Worm (Caenorhabditis elegans) whole organism, L4/young adult: ENCODE measurements around the gene C16C10.1.

Experiments
- W03F9.2 ChIP-seq: fragments of 150-350 bp; optimal IDR thresholded peaks from 2 replicates; lab custom pipeline; 2014; ENCODE audit warnings: missing biosample characterization, missing genetic modification characterization
- dao-5 ChIP-seq: sonication (generic microtip); optimal IDR thresholded peaks from 2 replicates; lab custom pipeline; 2016; ENCODE audit warnings: missing genotype, missing genetic modification characterization, moderate library complexity, missing compliant biosample characterization
- him-1 ChIP-seq: sonication (generic microtip); optimal IDR thresholded peaks from 2 replicates; lab custom pipeline; 2016; ENCODE audit warnings: missing genotype, missing genetic modification reagents, missing genetic modification characterization, missing compliant biosample characterization

Gene C16C10.1

ce11 chrIII:4176109-4176596 is 5.1 kb downstream of the C16C10.1 start, which contains the start of the genes hrde-1 and C16C10.13:
Gene hrde-1, minus strand, starts transcription at chrIII:4176159.
Gene C16C10.13, plus strand, starts transcription at chrIII:4176440.
- TF ChIP-seq W03F9.2, result peak; percentile 75
- TF ChIP-seq dao-5 (tag; lab: Kevin White, UChicago), result no peak

ce11 chrIII:4175489-4175888 is 5.7 kb downstream of the C16C10.1 start:
- no peak for TF ChIP-seq dao-5 (tag; lab: Kevin White, UChicago)
- no peak for TF ChIP-seq him-1 (tag; lab: Kevin White, UChicago)
- no peak for TF ChIP-seq W03F9.2

ce11 chrIII:4172210-4172609 is 9.0 kb downstream of the C16C10.1 start:
- no peak for TF ChIP-seq W03F9.2
- no peak for TF ChIP-seq dao-5 (tag; lab: Kevin White, UChicago)
- no peak for TF ChIP-seq him-1 (tag; lab: Kevin White, UChicago)

ce11 chrIII:4170903-4171377 is 10.3 kb downstream of the C16C10.1 start, which contains the start of the genes rnf-121 and C16C10.4:
Gene rnf-121, minus strand, starts transcription at chrIII:4170953.
Gene C16C10.4, plus strand, starts transcription at chrIII:4171336.
- peak; percentile 43 for TF ChIP-seq dao-5 (tag; lab: Kevin White, UChicago)
- peak; percentile 45 for TF ChIP-seq him-1 (tag; lab: Kevin White, UChicago)
- peak; percentile 69 for TF ChIP-seq W03F9.2

ce11 chrIII:4168665-4169064 is 12.6 kb downstream of the C16C10.1 start, which contains the start of gene ccdc-55:
Gene ccdc-55, minus strand, starts transcription at chrIII:4168765.
- TF ChIP-seq W03F9.2, result no peak
- no peak for TF ChIP-seq dao-5 (tag; lab: Kevin White, UChicago)
- no peak for TF ChIP-seq him-1 (tag; lab: Kevin White, UChicago)

ce11 chrIII:4166745-4167144 is 14.5 kb downstream of the C16C10.1 start, which contains the start of gene rnf-5:
Gene rnf-5, minus strand, starts transcription at chrIII:4166845.
- TF ChIP-seq W03F9.2, result no peak
- no peak for TF ChIP-seq him-1 (tag; lab: Kevin White, UChicago)
- no peak for TF ChIP-seq dao-5 (tag; lab: Kevin White, UChicago)

- TF ChIP-seq him-1 (tag; lab: Kevin White, UChicago), result no peak
These were observed 17.2 kb downstream of the C16C10.1 start, which contains the start of gene C16C10.8 for ce11 chrIII:4164071-4164470. Gene C16C10.8, minus strand, starts transcription at chrIII:4164171.

- TF ChIP-seq dao-5 (tag; lab: Kevin White, UChicago), result no peak
- TF ChIP-seq W03F9.2, result no peak
- TF ChIP-seq him-1 (tag; lab: Kevin White, UChicago), result no peak
These were observed 20.3 kb downstream of the C16C10.1 start, which contains the start of gene C01G12.16 for ce11 chrIII:4160937-4161336. Gene C01G12.16, plus strand, starts transcription at chrIII:4161237.

ce11 chrIII:4157298-4157697 is 23.9 kb downstream of the C16C10.1 start, which contains the start of gene C16C10.9:
Gene C16C10.9, minus strand, starts transcription at chrIII:4157398.
- no peak for TF ChIP-seq W03F9.2
- no peak for TF ChIP-seq him-1 (tag; lab: Kevin White, UChicago)
- TF ChIP-seq dao-5 (tag; lab: Kevin White, UChicago), result no peak

- TF ChIP-seq W03F9.2, result no peak
- no peak for TF ChIP-seq him-1 (tag; lab: Kevin White, UChicago)
- no peak for TF ChIP-seq dao-5 (tag; lab: Kevin White, UChicago)
These were observed 27.9 kb downstream of the C16C10.1 start, which contains the start of gene glod-4 for ce11 chrIII:4153299-4153698. Gene glod-4, plus strand, starts transcription at chrIII:4153599.

ce11 chrIII:4152828-4153227 is 28.4 kb downstream of the C16C10.1 start:
- TF ChIP-seq him-1 (tag; lab: Kevin White, UChicago) (no peak), W03F9.2 (no peak), dao-5 (tag; lab: Kevin White, UChicago) (no peak)

- no peak for TF ChIP-seq dao-5 (tag; lab: Kevin White, UChicago)
- no peak for TF ChIP-seq him-1 (tag; lab: Kevin White, UChicago)
- no peak for TF ChIP-seq W03F9.2
These were observed 28.9 kb downstream of the C16C10.1 start for ce11 chrIII:4152309-4152708.

- TF ChIP-seq him-1 (tag; lab: Kevin White, UChicago) (no peak), dao-5 (tag; lab: Kevin White, UChicago) (no peak), W03F9.2 (no peak)
These were observed 29.6 kb downstream of the C16C10.1 start, which contains the start of the genes wht-3 and har-1 for ce11 chrIII:4151548-4152104. Gene wht-3, minus strand, starts transcription at chrIII:4151598. Gene har-1, plus strand, starts transcription at chrIII:4152054.

- TF ChIP-seq dao-5 (tag; lab: Kevin White, UChicago), result no peak
- peak; percentile 73 for TF ChIP-seq W03F9.2
- TF ChIP-seq him-1 (tag; lab: Kevin White, UChicago), result no peak
These were observed 30.3 kb downstream of the C16C10.1 start for ce11 chrIII:4150919-4151318.
